Fruit fly (Drosophila melanogaster): ENCODE data around the gene tadr.

Gene tadr

dm6 chr2L:21062611-21063010 lies 12.6 kb upstream of the tadr start (continued):
- no peak for TF ChIP-seq bcd (GFP tag; optimal IDR thresholded peaks at IDR 0.05)
- no peak for TF ChIP-seq sima (GFP tag; optimal IDR thresholded peaks at IDR 0.05)
- TF ChIP-seq CG5245 (GFP tag; optimal IDR thresholded peaks at IDR 0.05): no peak
- peak; percentile 12 for TF ChIP-seq CG17359 (tag; optimal IDR thresholded peaks at IDR 0.05)
- TF ChIP-seq Sox102F (GFP tag; optimal IDR thresholded peaks at IDR 0.05): peak; percentile 17
- TF ChIP-seq hth (optimal IDR thresholded peaks at IDR 0.05): no peak
- no peak for TF ChIP-seq MTF-1 (GFP tag; optimal IDR thresholded peaks at IDR 0.05; ENCODE audit: borderline replicate concordance)
- no peak for TF ChIP-seq Dll (GFP tag; IDR thresholded peaks at IDR 0.05; ENCODE audit: partially characterized antibody)
- peak; percentile 7 for TF ChIP-seq CG1233 (GFP tag; optimal IDR thresholded peaks at IDR 0.05)
- TF ChIP-seq pnt (GFP tag; optimal IDR thresholded peaks at IDR 0.05): no peak
- TF ChIP-seq CG8290 (GFP tag; optimal IDR thresholded peaks at IDR 0.05): no peak
- TF ChIP-seq CG8290 (tag; optimal IDR thresholded peaks at IDR 0.05): peak in 1 of 2 experiments; percentile 21
- peak; percentile 0 for TF ChIP-seq caup (GFP tag; optimal IDR thresholded peaks at IDR 0.05; ENCODE audit: severe bottlenecking)
- no peak for TF ChIP-seq fd64A (GFP tag; optimal IDR thresholded peaks at IDR 0.05)
- no peak for TF ChIP-seq CG7928 (GFP tag; optimal IDR thresholded peaks at IDR 0.05)
- no peak for TF ChIP-seq nerfin-1 (tag; optimal IDR thresholded peaks at IDR 0.05)
- TF ChIP-seq Trl (optimal IDR thresholded peaks at IDR 0.05): no peak
- no peak for TF ChIP-seq Trl (GFP tag; optimal IDR thresholded peaks at IDR 0.05)
- 0 out of 4 replicates have a peak, but pooled peaks have one; percentile 63 for TF ChIP-seq chinmo (GFP tag; IDR thresholded peaks at IDR 0.05; ENCODE audit: partially characterized antibody)
- no peak for TF ChIP-seq HmgD (GFP tag; optimal IDR thresholded peaks at IDR 0.05)
- no peak for TF ChIP-seq CG5953 (GFP tag; IDR thresholded peaks at IDR 0.05)
- no peak for TF ChIP-seq Abd-B (GFP tag; optimal IDR thresholded peaks at IDR 0.05)
- no peak for TF ChIP-seq Kr (GFP tag; optimal IDR thresholded peaks at IDR 0.05)
- no peak for TF ChIP-seq Gug (GFP tag; IDR thresholded peaks at IDR 0.05)
- TF ChIP-seq sens (GFP tag): no peak
- no peak for TF ChIP-seq CG18262 (tag; optimal IDR thresholded peaks at IDR 0.05)
- TF ChIP-seq ash1 (GFP tag; optimal IDR thresholded peaks at IDR 0.05): no peak
- TF ChIP-seq CG16815 (GFP tag; optimal IDR thresholded peaks at IDR 0.05): no peak
- peak; percentile 30; the same call in 1 of the 3 replicates for TF ChIP-seq Dbx (GFP tag; IDR thresholded peaks at IDR 0.05)
- TF ChIP-seq CG13624 (GFP tag; optimal IDR thresholded peaks at IDR 0.05): no peak
- no peak for TF ChIP-seq Camta (GFP tag; optimal IDR thresholded peaks at IDR 0.05)
- no peak for TF ChIP-seq CG14667 (GFP tag; IDR thresholded peaks at IDR 0.05)
- TF ChIP-seq CG15011 (GFP tag; optimal IDR thresholded peaks at IDR 0.05): no peak
- no peak for TF ChIP-seq CG30403 (GFP tag; optimal IDR thresholded peaks at IDR 0.05)
- no peak for TF ChIP-seq Drgx (GFP tag; IDR thresholded peaks at IDR 0.05)
- TF ChIP-seq ara (GFP tag; IDR thresholded peaks at IDR 0.05): no peak
- no peak for TF ChIP-seq Gsc (GFP tag; IDR thresholded peaks at IDR 0.05)
- TF ChIP-seq Hmr (GFP tag; optimal IDR thresholded peaks at IDR 0.05): peak; percentile 8
- TF ChIP-seq Ptx1 (GFP tag; IDR thresholded peaks at IDR 0.05): no peak
- no peak for TF ChIP-seq dan (GFP tag; IDR thresholded peaks at IDR 0.05)
- peak; percentile 11 for TF ChIP-seq Fer1 (GFP tag; optimal IDR thresholded peaks at IDR 0.05)
- peak; percentile 66 for TF ChIP-seq Med (GFP tag)
- peak; percentile 34 for TF ChIP-seq CG12071 (GFP tag; optimal IDR thresholded peaks at IDR 0.05)
- TF ChIP-seq CG4282 (GFP tag; optimal IDR thresholded peaks at IDR 0.05): no peak
- TF ChIP-seq CG7786 (GFP tag; optimal IDR thresholded peaks at IDR 0.05): no peak
- no peak for TF ChIP-seq ems (GFP tag; optimal IDR thresholded peaks at IDR 0.05)
- no peak for TF ChIP-seq Rfx (GFP tag; IDR thresholded peaks at IDR 0.05)
- TF ChIP-seq vvl (GFP tag; IDR thresholded peaks at IDR 0.05): peak; percentile 55; the same call in 1 of the 2 replicates
- TF ChIP-seq CG2199 (GFP tag; IDR thresholded peaks at IDR 0.05): no peak
- no peak for TF ChIP-seq Doc2 (GFP tag; IDR thresholded peaks at IDR 0.05)
- TF ChIP-seq CG4404 (GFP tag; IDR thresholded peaks at IDR 0.05): no peak
- no peak for TF ChIP-seq CG9817 (tag; optimal IDR thresholded peaks at IDR 0.05)
- TF ChIP-seq abd-A (tag; optimal IDR thresholded peaks at IDR 0.05): peak; percentile 14

All from whole organism, embryonic.